Worm (Caenorhabditis elegans): ENCODE data around the gene srr-10.

The srr-10 gene

DNA sequence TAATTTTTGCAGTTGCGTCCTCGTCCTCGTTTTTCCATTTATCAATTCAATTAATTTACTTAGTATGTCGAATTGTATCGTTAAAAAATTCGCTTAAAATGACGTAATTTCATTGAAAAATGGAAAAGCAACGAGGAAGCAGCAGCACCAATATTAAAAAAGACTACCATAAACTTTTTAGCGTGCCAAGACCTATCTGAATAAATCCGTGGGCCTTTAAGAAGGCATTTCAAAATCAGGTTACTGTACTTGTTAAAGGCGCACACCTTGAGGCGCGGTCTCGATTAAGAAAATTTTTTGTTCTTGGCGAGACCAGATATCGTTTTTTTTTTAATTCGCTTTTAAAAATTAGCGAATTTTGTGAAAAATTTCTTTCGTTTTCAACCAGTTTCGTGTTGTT, 38.2 kb downstream of the srr-10 start:
- TF ChIP-seq ces-1 (GFP tag; optimal IDR thresholded peaks at IDR 0.05) (no peak), nhr-28 (tag; optimal IDR thresholded peaks at IDR 0.05) (no peak)

DNA sequence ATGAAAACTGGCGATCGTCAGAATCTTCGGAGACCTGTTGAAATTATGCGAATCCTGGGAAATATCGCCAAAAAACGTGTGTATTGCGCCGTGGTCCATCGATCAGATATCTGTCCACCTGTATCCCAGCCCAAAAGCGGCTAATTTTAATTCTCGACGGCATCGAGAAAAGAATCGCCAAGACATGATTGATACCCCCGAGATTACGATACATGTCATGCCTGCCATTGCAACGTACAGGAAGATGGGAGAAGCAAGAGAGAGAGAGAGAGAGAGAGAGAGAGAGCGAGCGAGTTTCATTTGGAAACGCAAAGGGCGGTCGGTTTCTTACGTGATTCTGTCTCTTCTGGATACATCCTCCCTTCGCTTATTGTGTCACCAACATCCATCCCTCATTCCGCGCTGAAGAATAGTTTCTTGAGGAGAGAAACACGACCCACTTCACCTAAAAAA, 38.8 kb downstream of the srr-10 start, which contains the start of gene grl-10:
Gene grl-10, plus strand, starts transcription at position 403 of the 453 bp plus-strand sequence.
- TF ChIP-seq elt-1 (tag; optimal IDR thresholded peaks at IDR 0.05; ENCODE audit: borderline replicate concordance, insufficient read depth) (peak; percentile 70), ham-2 (GFP tag; optimal IDR thresholded peaks at IDR 0.05) (peak; percentile 28), lin-32 (GFP tag; optimal IDR thresholded peaks at IDR 0.05) (no peak)

DNA sequence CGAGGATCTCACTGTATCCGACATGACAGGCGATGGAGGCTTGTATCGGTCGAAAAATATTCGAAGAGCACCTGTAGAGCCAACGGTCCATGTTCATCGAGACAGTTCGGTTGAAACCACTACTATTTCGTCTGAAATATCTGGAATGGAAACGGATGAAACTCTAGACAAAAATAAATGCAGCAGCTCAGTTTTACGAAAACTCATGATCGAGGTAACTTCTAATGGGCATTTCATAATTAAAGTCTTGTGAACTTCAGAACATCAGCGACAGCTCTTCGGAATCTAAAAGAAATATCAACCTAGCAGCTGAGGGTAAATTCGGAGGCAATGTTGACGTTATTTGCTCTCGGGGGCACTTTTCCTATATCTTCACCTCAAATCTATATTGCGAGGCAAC, 39.8 kb downstream of the srr-10 start:
- no peak for TF ChIP-seq pha-4 (tag; optimal IDR thresholded peaks at IDR 0.05)
- no peak for TF ChIP-seq ceh-83 (GFP tag; optimal IDR thresholded peaks at IDR 0.05)
- no peak for TF ChIP-seq unc-39 (tag; optimal IDR thresholded peaks at IDR 0.05)
- TF ChIP-seq drap-1 (GFP tag; optimal IDR thresholded peaks at IDR 0.05): no peak
- TF ChIP-seq elt-3 (tag; optimal IDR thresholded peaks at IDR 0.05): no peak
- TF ChIP-seq M03D4.4 (tag; optimal IDR thresholded peaks at IDR 0.05): no peak
- no peak for TF ChIP-seq cnd-1 (tag; optimal IDR thresholded peaks at IDR 0.05)
- no peak for TF ChIP-seq nhr-237 (tag; optimal IDR thresholded peaks at IDR 0.05)
- TF ChIP-seq mab-5 (tag; optimal IDR thresholded peaks at IDR 0.05): no peak
- TF ChIP-seq ceh-43 (GFP tag; optimal IDR thresholded peaks at IDR 0.05): no peak
- no peak for TF ChIP-seq lsy-2 (tag; optimal IDR thresholded peaks at IDR 0.05)
- TF ChIP-seq nhr-76 (tag; optimal IDR thresholded peaks at IDR 0.05): no peak

DNA sequence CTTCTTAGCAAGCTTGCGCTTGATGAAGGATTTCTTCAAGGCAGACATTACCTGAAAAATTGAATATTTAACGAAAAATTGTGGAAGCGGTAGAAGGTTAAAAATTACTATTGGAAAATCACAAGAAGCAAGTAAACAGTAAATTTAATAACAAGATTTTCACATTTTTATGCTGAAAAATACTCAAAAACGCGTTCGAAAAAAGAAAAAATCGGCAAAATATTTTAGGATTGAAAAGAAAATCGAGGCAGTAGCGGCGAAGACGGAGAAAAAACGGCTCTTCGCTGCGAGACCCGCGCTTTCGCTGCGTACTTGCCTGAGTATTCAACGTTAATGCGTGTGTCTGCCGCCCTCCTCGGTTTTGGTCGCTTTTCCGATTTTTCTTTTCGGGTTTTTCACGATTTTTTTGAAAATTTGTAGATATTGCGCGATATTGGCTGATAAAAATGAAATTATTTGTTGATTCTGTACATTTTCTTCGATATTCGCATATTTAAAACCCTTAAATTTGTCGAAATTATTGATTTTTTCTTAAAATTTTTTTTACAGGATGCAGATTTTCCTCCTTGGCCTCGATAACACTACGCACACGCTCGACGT, 40.7 kb downstream of the srr-10 start, which contains the start of the genes rpl-39 and rps-30:
Gene rpl-39, minus strand, starts transcription at position 51 of the 600 bp plus-strand sequence.
Gene rps-30, plus strand, starts transcription at position 550 of the 600 bp plus-strand sequence.
- TF ChIP-seq ceh-43 (GFP tag; optimal IDR thresholded peaks at IDR 0.05) (no peak), snpc-4 (tag; optimal IDR thresholded peaks at IDR 0.05) (no peak), unc-120 (tag; optimal IDR thresholded peaks at IDR 0.05; ENCODE audit: poor library complexity, severe bottlenecking) (peak; percentile 24), pha-4 (tag; optimal IDR thresholded peaks at IDR 0.05) (peak; percentile 85), ceh-39 (tag; optimal IDR thresholded peaks at IDR 0.05) (peak; percentile 79), blmp-1 (tag; optimal IDR thresholded peaks at IDR 0.05) (no peak), tbx-8 (GFP tag; optimal IDR thresholded peaks at IDR 0.05) (no peak), nhr-2 (tag; optimal IDR thresholded peaks at IDR 0.05) (no peak), elt-3 (tag; optimal IDR thresholded peaks at IDR 0.05) (no peak), nhr-28 (tag; optimal IDR thresholded peaks at IDR 0.05) (no peak), ceh-83 (GFP tag; optimal IDR thresholded peaks at IDR 0.05) (no peak), ces-1 (GFP tag; optimal IDR thresholded peaks at IDR 0.05) (peak; percentile 70), lin-13 (tag; optimal IDR thresholded peaks at IDR 0.05) (peak; percentile 75), sem-2 (GFP tag; optimal IDR thresholded peaks at IDR 0.05) (no peak), unc-62 (GFP tag; optimal IDR thresholded peaks at IDR 0.05) (peak; percentile 19), nhr-12 (tag; optimal IDR thresholded peaks at IDR 0.05) (no peak), drap-1 (GFP tag; optimal IDR thresholded peaks at IDR 0.05) (no peak), ham-2 (GFP tag; optimal IDR thresholded peaks at IDR 0.05) (peak; percentile 54), lsy-2 (tag; optimal IDR thresholded peaks at IDR 0.05) (peak; percentile 85), unc-39 (tag; optimal IDR thresholded peaks at IDR 0.05) (no peak), mep-1 (tag; optimal IDR thresholded peaks at IDR 0.05) (peak; percentile 91), M03D4.4 (tag; optimal IDR thresholded peaks at IDR 0.05) (no peak), bed-3 (GFP tag; optimal IDR thresholded peaks at IDR 0.05) (no peak), nhr-76 (tag; optimal IDR thresholded peaks at IDR 0.05) (no peak), sptf-1 (tag; optimal IDR thresholded peaks at IDR 0.05) (peak; percentile 64), mab-5 (tag; optimal IDR thresholded peaks at IDR 0.05) (no peak), lin-32 (GFP tag; optimal IDR thresholded peaks at IDR 0.05) (no peak), flh-1 (GFP tag; optimal IDR thresholded peaks at IDR 0.05) (no peak), cnd-1 (tag; optimal IDR thresholded peaks at IDR 0.05) (no peak), elt-1 (tag; optimal IDR thresholded peaks at IDR 0.05; ENCODE audit: borderline replicate concordance, insufficient read depth) (no peak), ztf-11 (tag; optimal IDR thresholded peaks at IDR 0.05) (peak; percentile 8), nhr-237 (tag; optimal IDR thresholded peaks at IDR 0.05) (peak; percentile 92), hlh-1 (tag; optimal IDR thresholded peaks at IDR 0.05) (peak; percentile 56), mls-2 (tag; optimal IDR thresholded peaks at IDR 0.05) (peak; percentile 31), zip-8 (tag; optimal IDR thresholded peaks at IDR 0.05) (no peak)

Data from whole organism, mixed stage, embryonic.